Worm (Caenorhabditis elegans) whole organism, midembryonic: Measurements from ENCODE around the gene ndx-9.

Experiments
- cog-1 ChIP-seq: sonication (generic microtip); optimal IDR thresholded peaks from 2 replicates; lab custom pipeline; 2016; ENCODE audit warnings: missing genetic modification characterization, missing compliant biosample characterization
- flt-1 ChIP-seq: fragments of 200-800 bp; sonication (Bioruptor generic); IDR thresholded peaks from 2 replicates; pipeline ENCODE4 v1.3.6; 2022; ENCODE audit warnings: missing genetic modification characterization, missing compliant biosample characterization
- klf-2 ChIP-seq: fragments of 200-800 bp; sonication (Bioruptor generic); conservative IDR thresholded peaks from 2 replicates; pipeline ENCODE4 v1.3.6; 2022; ENCODE audit warnings: missing genetic modification reagents, missing genetic modification characterization, missing compliant biosample characterization
- tab-1 ChIP-seq: fragments of 200-800 bp; sonication (Bioruptor generic); IDR thresholded peaks from 2 replicates; pipeline ENCODE4 v1.3.6; 2022; ENCODE audit warnings: missing genetic modification characterization, missing compliant biosample characterization

DNA sequence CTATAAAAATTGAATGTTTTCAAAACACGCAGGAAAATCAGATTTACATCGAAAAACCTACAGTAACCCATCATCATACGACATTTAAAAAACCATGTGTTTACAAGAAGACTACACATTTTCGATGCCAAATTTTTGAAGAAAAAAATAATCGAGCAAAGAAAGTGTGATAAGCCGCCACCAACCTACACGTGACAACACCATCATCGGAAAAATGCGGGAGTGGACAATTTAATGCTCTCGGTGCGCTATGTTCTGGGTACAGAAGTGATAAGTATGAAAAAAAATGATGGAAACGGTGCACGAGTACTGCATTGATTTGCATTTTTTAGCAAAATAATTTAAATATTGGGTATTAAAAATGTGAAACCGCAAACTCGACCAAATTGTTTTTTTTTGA lies 47.1 kb downstream of the ndx-9 start:
- TF ChIP-seq klf-2 (GFP tag; lab: Robert Waterston, UW): no peak
- TF ChIP-seq flt-1 (GFP tag; lab: Robert Waterston, UW): no peak
- TF ChIP-seq cog-1 (tag; lab: Kevin White, UChicago): no peak
- no peak for TF ChIP-seq tab-1 (GFP tag; lab: Robert Waterston, UW)
